Worm (Caenorhabditis elegans): Measurements from ENCODE around the gene K05F6.10.

DNA sequence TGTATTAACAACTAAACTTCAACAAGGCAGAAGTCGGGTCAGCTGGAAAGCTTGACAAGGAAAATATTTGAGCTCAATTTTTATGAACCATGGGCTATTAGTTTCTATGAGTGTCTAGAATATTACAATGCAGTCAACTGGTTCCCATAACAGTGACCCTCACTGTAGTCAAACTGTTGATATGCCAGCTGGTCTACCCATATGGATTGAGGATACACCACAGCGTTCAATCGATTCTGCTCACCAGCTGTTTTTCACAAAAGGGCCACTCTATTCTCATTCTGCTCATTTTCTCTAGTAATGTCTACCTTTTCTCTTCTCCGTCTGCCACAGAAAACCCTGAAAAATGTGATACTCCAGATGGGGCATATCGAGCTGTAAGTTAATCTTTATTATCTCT, 38.6 kb downstream of the K05F6.10 start, which contains the start of gene fbxb-42:
- no peak for TF ChIP-seq tbx-11 (GFP tag; IDR thresholded peaks at IDR 0.05)
- no peak for TF ChIP-seq ama-1 (optimal IDR thresholded peaks at IDR 0.05)
- no peak for TF ChIP-seq hmg-4 (GFP tag; optimal IDR thresholded peaks at IDR 0.05)
